Worm (Caenorhabditis elegans) whole organism, L1 larva: ENCODE results near the gene C54F6.12.

Experiments
- C16A3.4 ChIP-seq: fragments of 150-350 bp; optimal IDR thresholded peaks from 2 replicates; lab custom pipeline; 2014; ENCODE audit warnings: missing biosample characterization, missing genetic modification characterization
- F16B12.6 ChIP-seq: fragments of 150-350 bp; optimal IDR thresholded peaks from 2 replicates; lab custom pipeline; 2014; ENCODE audit warnings: missing biosample characterization, missing genetic modification characterization
- alr-1 ChIP-seq: fragments of 200-800 bp; sonication (Bioruptor generic); optimal IDR thresholded peaks from 2 replicates; lab custom pipeline; 2018; ENCODE audit warnings: borderline replicate concordance, mild to moderate bottlenecking, missing genetic modification characterization, missing compliant biosample characterization
- blmp-1 ChIP-seq: fragments of 150-350 bp; optimal IDR thresholded peaks from 2 replicates; lab custom pipeline; 2014; ENCODE audit warnings: missing biosample characterization, missing genetic modification characterization
- ceh-8 ChIP-seq: fragments of 200-800 bp; sonication (Bioruptor generic); optimal IDR thresholded peaks from 2 replicates; lab custom pipeline; 2018; ENCODE audit warnings: mild to moderate bottlenecking, missing genetic modification characterization, moderate library complexity, missing compliant biosample characterization
- ceh-88 ChIP-seq: fragments of 200-800 bp; sonication (Bioruptor generic); IDR thresholded peaks from 2 replicates; pipeline ENCODE4 v1.3.6; 2022; ENCODE audit warnings: missing genetic modification characterization, missing compliant biosample characterization
- ceh-90 ChIP-seq: sonication (generic microtip); optimal IDR thresholded peaks from 2 replicates; lab custom pipeline; 2016; ENCODE audit warnings: missing genetic modification characterization, missing compliant biosample characterization
- ces-1 ChIP-seq: fragments of 150-350 bp; optimal IDR thresholded peaks from 2 replicates; lab custom pipeline; 2014; ENCODE audit warnings: missing biosample characterization, missing genetic modification reagents, missing genetic modification characterization
- dpl-1 ChIP-seq, 3 experiments: fragments of 150-350 bp in 2 of 3; sonication (generic microtip) in 1 of 3; optimal IDR thresholded peaks; 2 replicates each; lab custom pipeline; 2014 to 2017; ENCODE audit warnings: missing biosample characterization in 3 of 3, missing genetic modification characterization in 3 of 3, missing genetic modification reagents in 3 of 3
- dsc-1 ChIP-seq: sonication (generic microtip); optimal IDR thresholded peaks from 2 replicates; lab custom pipeline; 2016; ENCODE audit warnings: mild to moderate bottlenecking, missing genetic modification characterization, missing compliant biosample characterization
- efl-1 ChIP-seq, 4 experiments: fragments of 150-350 bp; optimal IDR thresholded peaks in 3 of 4; peaks in 1 of 4; 1 replicate in 1 of 4; 2 replicates in 3 of 4; lab custom pipeline; 2014; ENCODE audit warnings: missing biosample characterization in 2 of 4, missing genetic modification characterization in 2 of 4, missing genetic modification reagents in 2 of 4
- efl-3 ChIP-seq: fragments of 200-800 bp; sonication (Bioruptor generic); optimal IDR thresholded peaks from 2 replicates; lab custom pipeline; 2018; ENCODE audit warnings: mild to moderate bottlenecking, missing genetic modification characterization, missing compliant biosample characterization
- egl-13 ChIP-seq: sonication (generic microtip); optimal IDR thresholded peaks from 2 replicates; lab custom pipeline; 2016; ENCODE audit warnings: missing genotype, missing genetic modification reagents, missing genetic modification characterization, missing compliant biosample characterization
- egl-27 ChIP-seq, 2 experiments: fragments of 150-350 bp in 1 of 2; sonication (generic microtip); optimal IDR thresholded peaks; 3 replicates each; lab custom pipeline; 2017 to 2018; ENCODE audit warnings: missing biosample characterization in 2 of 2, missing genetic modification characterization in 2 of 2, missing genetic modification reagents in 2 of 2
- elt-2 ChIP-seq: sonication (generic microtip); optimal IDR thresholded peaks from 2 replicates; lab custom pipeline; 2016; ENCODE audit warnings: missing genetic modification characterization, mild to moderate bottlenecking, inconsistent platforms, missing compliant biosample characterization, missing genetic modification reagents
- fkh-10 ChIP-seq: sonication (generic microtip); optimal IDR thresholded peaks from 2 replicates; lab custom pipeline; 2017; ENCODE audit warnings: missing biosample characterization, missing genetic modification reagents, missing genetic modification characterization
- grh-1 ChIP-seq: fragments of 200-800 bp; sonication (Bioruptor generic); IDR thresholded peaks from 2 replicates; pipeline ENCODE4 v1.3.6; 2022; ENCODE audit warnings: missing genetic modification reagents, missing genetic modification characterization, missing compliant biosample characterization
- lin-35 ChIP-seq, 2 experiments: fragments of 150-350 bp; optimal IDR thresholded peaks; 2 replicates each; lab custom pipeline; 2014; ENCODE audit warnings: missing biosample characterization in 2 of 2, missing genetic modification characterization in 2 of 2, missing genetic modification reagents in 2 of 2
- lsy-2 ChIP-seq, 2 experiments: fragments of 150-350 bp; optimal IDR thresholded peaks; 2 replicates each; lab custom pipeline; 2014; ENCODE audit warnings: missing biosample characterization in 2 of 2, missing genetic modification characterization in 2 of 2
- mdl-1 ChIP-seq, 2 experiments: fragments of 150-350 bp; optimal IDR thresholded peaks; 2 replicates each; lab custom pipeline; 2014 to 2017; ENCODE audit warnings: missing biosample characterization in 2 of 2, missing genetic modification characterization in 2 of 2, inconsistent platforms in 1 of 2
- mef-2 ChIP-seq: fragments of 150-350 bp; optimal IDR thresholded peaks from 2 replicates; lab custom pipeline; 2014; ENCODE audit warnings: missing biosample characterization, missing genetic modification characterization
- nhr-12 ChIP-seq: sonication (generic microtip); optimal IDR thresholded peaks from 2 replicates; lab custom pipeline; 2017; ENCODE audit warnings: missing biosample characterization, missing genetic modification characterization
- nhr-19 ChIP-seq: fragments of 200-800 bp; sonication (Bioruptor generic); conservative IDR thresholded peaks from 2 replicates; pipeline ENCODE4 v1.3.6; 2022; ENCODE audit warnings: missing genetic modification characterization, missing compliant biosample characterization
- nhr-20 ChIP-seq: sonication (generic microtip); optimal IDR thresholded peaks from 2 replicates; lab custom pipeline; 2016; ENCODE audit warnings: mild to moderate bottlenecking, missing genetic modification characterization, missing compliant biosample characterization
- nhr-237 ChIP-seq: fragments of 150-350 bp; optimal IDR thresholded peaks from 2 replicates; lab custom pipeline; 2014; ENCODE audit warnings: missing biosample characterization, missing genetic modification characterization
- nhr-71 ChIP-seq: sonication (generic microtip); optimal IDR thresholded peaks from 2 replicates; lab custom pipeline; 2016; ENCODE audit warnings: mild to moderate bottlenecking, missing genetic modification characterization, moderate library complexity, missing compliant biosample characterization
- nhr-76 ChIP-seq: sonication (generic microtip); optimal IDR thresholded peaks from 2 replicates; lab custom pipeline; 2017; ENCODE audit warnings: missing biosample characterization, missing genetic modification characterization
- nhr-84 ChIP-seq: sonication (generic microtip); optimal IDR thresholded peaks from 2 replicates; lab custom pipeline; 2017; ENCODE audit warnings: missing biosample characterization, missing genetic modification characterization
- nhr-90 ChIP-seq: sonication (generic microtip); optimal IDR thresholded peaks from 2 replicates; lab custom pipeline; 2016; ENCODE audit warnings: mild to moderate bottlenecking, missing genetic modification characterization, missing compliant biosample characterization; ENCODE audit not compliant: poor library complexity
- pqm-1 ChIP-seq: sonication (generic microtip); optimal IDR thresholded peaks from 3 replicates; lab custom pipeline; 2017; ENCODE audit warnings: missing biosample characterization, missing genetic modification characterization
- rnt-1 ChIP-seq: sonication (generic microtip); optimal IDR thresholded peaks from 2 replicates; lab custom pipeline; 2016; ENCODE audit warnings: mild to moderate bottlenecking, missing genetic modification characterization, moderate library complexity, missing compliant biosample characterization
- snu-23 ChIP-seq: sonication (generic microtip); optimal IDR thresholded peaks from 2 replicates; lab custom pipeline; 2016; ENCODE audit warnings: missing genetic modification characterization, missing compliant biosample characterization
- sptf-1 ChIP-seq: fragments of 150-350 bp; optimal IDR thresholded peaks from 2 replicates; lab custom pipeline; 2014; ENCODE audit warnings: missing biosample characterization, missing genetic modification characterization
- sup-37 ChIP-seq: fragments of 200-800 bp; sonication (Bioruptor generic); optimal IDR thresholded peaks from 2 replicates; lab custom pipeline; 2018; ENCODE audit warnings: mild to moderate bottlenecking, missing genetic modification characterization, missing compliant biosample characterization
- swsn-7 ChIP-seq: sonication (generic microtip); optimal IDR thresholded peaks from 2 replicates; lab custom pipeline; 2016; ENCODE audit warnings: missing genetic modification characterization, missing compliant biosample characterization
- tbx-2 ChIP-seq: sonication (generic microtip); optimal IDR thresholded peaks from 2 replicates; lab custom pipeline; 2016; ENCODE audit warnings: missing genetic modification characterization, missing compliant biosample characterization
- unc-130 ChIP-seq: fragments of 150-350 bp; optimal IDR thresholded peaks from 2 replicates; lab custom pipeline; 2017; ENCODE audit warnings: missing biosample characterization, missing genetic modification characterization, inconsistent platforms
- unc-30 ChIP-seq: sonication (generic microtip); optimal IDR thresholded peaks from 2 replicates; lab custom pipeline; 2017; ENCODE audit warnings: missing biosample characterization, missing genetic modification characterization
- unc-62 ChIP-seq: fragments of 150-350 bp; optimal IDR thresholded peaks from 2 replicates; lab custom pipeline; 2014; ENCODE audit warnings: missing biosample characterization, missing genetic modification reagents, missing genetic modification characterization
- unc-86 ChIP-seq: sonication (generic microtip); optimal IDR thresholded peaks from 2 replicates; lab custom pipeline; 2016; ENCODE audit warnings: missing genetic modification characterization, missing compliant biosample characterization
- xbp-1 ChIP-seq: sonication (generic microtip); optimal IDR thresholded peaks from 2 replicates; lab custom pipeline; 2016; ENCODE audit warnings: missing genetic modification characterization, missing compliant biosample characterization
- zip-4 ChIP-seq: fragments of 200-800 bp; sonication (Bioruptor generic); optimal IDR thresholded peaks from 2 replicates; lab custom pipeline; 2018; ENCODE audit warnings: mild to moderate bottlenecking, missing genetic modification characterization, moderate library complexity, missing compliant biosample characterization
- ztf-11 ChIP-seq, 2 experiments: sonication (generic microtip); optimal IDR thresholded peaks; 2 replicates each; lab custom pipeline; 2016 to 2017; ENCODE audit warnings: missing genetic modification characterization in 2 of 2, missing biosample characterization in 1 of 2, missing compliant biosample characterization in 1 of 2

C54F6.12 gene

ce11 chrV:7508566-7509044, 29.3 kb downstream of the C54F6.12 start, which contains the start of the genes str-31 and nhr-172:
str-31 (minus strand) TSS chrV:7508666.
nhr-172 (plus strand) TSS chrV:7508994.
- no peak for TF ChIP-seq blmp-1 (tag; lab: Kevin White, UChicago)
- TF ChIP-seq dsc-1: no peak
- TF ChIP-seq unc-30 (tag; lab: Kevin White, UChicago): no peak
- no peak for TF ChIP-seq lin-35 (GFP tag; optimal IDR thresholded peaks at IDR 0.05; lab: Kevin White, UChicago)
- no peak for TF ChIP-seq F16B12.6 (tag; lab: Kevin White, UChicago)
- TF ChIP-seq, all 84 proteins: peak for 0

- TF ChIP-seq nhr-12 (tag; lab: Kevin White, UChicago) (no peak), fkh-10 (GFP tag; lab: Kevin White, UChicago) (no peak), mdl-1 (tag; optimal IDR thresholded peaks at IDR 0.05; lab: Kevin White, UChicago) (peak in 1 of 2 experiments; percentile 2), pqm-1 (tag; lab: Kevin White, UChicago) (no peak), egl-13 (tag; lab: Kevin White, UChicago) (no peak), sptf-1 (tag; lab: Kevin White, UChicago) (no peak), ztf-11 (tag; optimal IDR thresholded peaks at IDR 0.05; lab: Kevin White, UChicago) (no peak), nhr-71 (tag; lab: Kevin White, UChicago) (peak; percentile 20), blmp-1 (tag; lab: Kevin White, UChicago) (no peak), elt-2 (tag; lab: Kevin White, UChicago) (no peak), sup-37 (GFP tag; lab: Kevin White, UChicago) (no peak), F16B12.6 (tag; lab: Kevin White, UChicago) (no peak), nhr-19 (GFP tag; lab: Robert Waterston, UW) (peak; percentile 47; the same call in 1 of the 2 replicates), ces-1 (GFP tag; lab: Kevin White, UChicago) (no peak), lsy-2 (tag; optimal IDR thresholded peaks at IDR 0.05; lab: Kevin White, UChicago) (peak in 1 of 2 experiments; percentile 27), alr-1 (tag; lab: Kevin White, UChicago) (no peak), unc-62 (GFP tag; lab: Kevin White, UChicago) (no peak), rnt-1 (peak; percentile 35), unc-86 (no peak), nhr-90 (tag; lab: Kevin White, UChicago) (peak; percentile 30), dsc-1 (no peak), ceh-8 (no peak), lin-35 (GFP tag; optimal IDR thresholded peaks at IDR 0.05; lab: Kevin White, UChicago) (peak in 1 of 2 experiments; percentile 42), snu-23 (peak; percentile 47), nhr-76 (no peak), ceh-88 (GFP tag; lab: Robert Waterston, UW) (no peak), unc-130 (no peak), nhr-20 (tag; lab: Kevin White, UChicago) (peak; percentile 10), grh-1 (GFP tag; lab: Robert Waterston, UW) (no peak), C16A3.4 (tag; lab: Kevin White, UChicago) (no peak), efl-1 (optimal IDR thresholded peaks at IDR 0.05; lab: Kevin White, UChicago) (peak in 1 of 2 experiments; percentile 13), efl-1 (GFP tag; optimal IDR thresholded peaks at IDR 0.05 in 1 of 2; lab: Kevin White, UChicago) (peak in 1 of 2 experiments; percentile 50), dpl-1 (GFP tag; optimal IDR thresholded peaks at IDR 0.05; lab: Kevin White, UChicago) (peak in 1 of 3 experiments; percentile 2), efl-3 (GFP tag; lab: Kevin White, UChicago) (no peak)
These were observed 31.7 kb downstream of the C54F6.12 start for ce11 chrV:7506207-7506606.

ce11 chrV:7504271-7504670, 33.6 kb downstream of the C54F6.12 start, which contains the start of gene srh-229:
srh-229 (minus strand) TSS chrV:7504371.
- TF ChIP-seq egl-27 (tag; optimal IDR thresholded peaks at IDR 0.05; lab: Kevin White, UChicago): no peak
- no peak for TF ChIP-seq zip-4 (GFP tag; lab: Kevin White, UChicago)
- TF ChIP-seq nhr-84 (tag; lab: Kevin White, UChicago): no peak
- no peak for TF ChIP-seq tbx-2 (tag; lab: Kevin White, UChicago)
- no peak for TF ChIP-seq nhr-71 (tag; lab: Kevin White, UChicago)
- TF ChIP-seq swsn-7 (tag; lab: Kevin White, UChicago): no peak
- TF ChIP-seq ceh-90 (tag; lab: Kevin White, UChicago): no peak
- no peak for TF ChIP-seq unc-130
- no peak for TF ChIP-seq ceh-8
- TF ChIP-seq F16B12.6 (tag; lab: Kevin White, UChicago): no peak
- no peak for TF ChIP-seq dpl-1 (GFP tag; optimal IDR thresholded peaks at IDR 0.05; lab: Kevin White, UChicago)
- TF ChIP-seq blmp-1 (tag; lab: Kevin White, UChicago): no peak
- TF ChIP-seq ceh-88 (GFP tag; lab: Robert Waterston, UW): no peak
- TF ChIP-seq xbp-1 (tag; lab: Kevin White, UChicago): no peak
- no peak for TF ChIP-seq nhr-237 (tag; lab: Kevin White, UChicago)
- no peak for TF ChIP-seq mef-2 (tag; lab: Kevin White, UChicago)
- TF ChIP-seq efl-1 (optimal IDR thresholded peaks at IDR 0.05; lab: Kevin White, UChicago): no peak
- no peak for TF ChIP-seq efl-1 (GFP tag; optimal IDR thresholded peaks at IDR 0.05 in 1 of 2; lab: Kevin White, UChicago)
- TF ChIP-seq nhr-90 (tag; lab: Kevin White, UChicago): no peak
